Worm (Caenorhabditis elegans) whole organism, L4 larva: ENCODE data around the gene C08B6.5.
A peak's percentile ranks its signal among the peaks of the same experiment; 100 is the strongest.

Experiments used
- F26F4.8 ChIP-seq: fragments of 200-800 bp; sonication (Bioruptor generic); conservative IDR thresholded peaks from 2 replicates; pipeline ENCODE4 v1.3.6; 2022; ENCODE audit warnings: missing genetic modification characterization, missing compliant biosample characterization
- R02D3.7 ChIP-seq: fragments of 150-350 bp; sonication (generic microtip); optimal IDR thresholded peaks from 3 replicates; lab custom pipeline; 2014; ENCODE audit warnings: missing biosample characterization, missing genetic modification characterization
- Y5F2A.4 ChIP-seq: fragments of 200-800 bp; sonication (Bioruptor generic); optimal IDR thresholded peaks from 2 replicates; lab custom pipeline; 2018; ENCODE audit warnings: mild to moderate bottlenecking, missing genetic modification characterization, missing compliant biosample characterization
- Y75B8A.6 ChIP-seq: fragments of 200-800 bp; sonication (Bioruptor generic); IDR thresholded peaks from 2 replicates; pipeline ENCODE4 v1.3.6; 2022; ENCODE audit warnings: missing genetic modification reagents, missing genetic modification characterization, missing compliant biosample characterization
- ZK337.2 ChIP-seq: fragments of 200-800 bp; sonication (Bioruptor generic); IDR thresholded peaks from 2 replicates; pipeline ENCODE4 v1.3.6; 2022; ENCODE audit warnings: missing genetic modification reagents, missing genetic modification characterization, missing compliant biosample characterization
- ZK546.5 ChIP-seq, 2 experiments: sonication (generic microtip); optimal IDR thresholded peaks; 2 replicates each; lab custom pipeline; 2017; ENCODE audit warnings: missing biosample characterization in 2 of 2, missing genetic modification characterization in 2 of 2
- attf-4 ChIP-seq: sonication (generic microtip); optimal IDR thresholded peaks from 3 replicates; lab custom pipeline; 2017; ENCODE audit warnings: missing biosample characterization, missing genetic modification characterization
- ceh-20 ChIP-seq: fragments of 200-800 bp; sonication (Bioruptor generic); IDR thresholded peaks from 2 replicates; pipeline ENCODE4 v1.3.6; 2022; ENCODE audit warnings: missing genetic modification reagents, missing genetic modification characterization, missing compliant biosample characterization
- ceh-44 ChIP-seq: fragments of 200-800 bp; sonication (Bioruptor generic); IDR thresholded peaks from 2 replicates; pipeline ENCODE4 v1.3.6; 2022; ENCODE audit warnings: missing genetic modification reagents, missing genetic modification characterization, missing compliant biosample characterization
- daf-12 ChIP-seq: fragments of 150-350 bp; optimal IDR thresholded peaks from 2 replicates; lab custom pipeline; 2014; ENCODE audit warnings: missing biosample characterization, missing genetic modification reagents, missing genetic modification characterization
- daf-16 ChIP-seq, 3 experiments: sonication (generic microtip); optimal IDR thresholded peaks; 2 replicates each; lab custom pipeline; 2016 to 2017; ENCODE audit warnings: missing genetic modification characterization in 3 of 3, missing genetic modification reagents in 3 of 3, mild to moderate bottlenecking in 2 of 3, missing compliant biosample characterization in 2 of 3, missing biosample characterization in 1 of 3, moderate library complexity in 1 of 3
- dmd-6 ChIP-seq: fragments of 200-800 bp; sonication (Bioruptor generic); IDR thresholded peaks from 2 replicates; pipeline ENCODE4 v1.3.6; 2022; ENCODE audit warnings: missing genetic modification reagents, missing genetic modification characterization, missing compliant biosample characterization
- dmd-9 ChIP-seq: fragments of 200-800 bp; sonication (Bioruptor generic); IDR thresholded peaks from 2 replicates; pipeline ENCODE4 v1.3.6; 2022; ENCODE audit warnings: missing genetic modification reagents, missing genetic modification characterization, missing compliant biosample characterization
- duxl-1 ChIP-seq: sonication (generic microtip); optimal IDR thresholded peaks from 2 replicates; lab custom pipeline; 2016; ENCODE audit warnings: mild to moderate bottlenecking, missing genetic modification characterization, moderate library complexity, missing compliant biosample characterization; ENCODE audit not compliant: poor library complexity
- dve-1 ChIP-seq: sonication (generic microtip); optimal IDR thresholded peaks from 2 replicates; lab custom pipeline; 2017; ENCODE audit warnings: antibody characterized with exemption, mild to moderate bottlenecking, missing genetic modification characterization, missing compliant biosample characterization; ENCODE audit not compliant: insufficient read depth
- egl-27 ChIP-seq: sonication (generic microtip); optimal IDR thresholded peaks from 3 replicates; lab custom pipeline; 2017; ENCODE audit warnings: missing biosample characterization, missing genetic modification reagents, missing genetic modification characterization
- egl-43 ChIP-seq: fragments of 200-800 bp; sonication (Bioruptor generic); IDR thresholded peaks from 2 replicates; pipeline ENCODE4 v1.3.6; 2022; ENCODE audit warnings: missing genetic modification reagents, missing genetic modification characterization, missing compliant biosample characterization
- fkh-10 ChIP-seq: fragments of 150-350 bp; optimal IDR thresholded peaks from 2 replicates; lab custom pipeline; 2014; ENCODE audit warnings: missing biosample characterization, missing genetic modification reagents, missing genetic modification characterization
- gei-8 ChIP-seq: fragments of 200-800 bp; sonication (Bioruptor generic); optimal IDR thresholded peaks from 2 replicates; lab custom pipeline; 2018; ENCODE audit warnings: mild to moderate bottlenecking, missing genetic modification characterization, missing compliant biosample characterization
- hlh-11 ChIP-seq: fragments of 200-800 bp; sonication (Bioruptor generic); optimal IDR thresholded peaks from 2 replicates; lab custom pipeline; 2018; ENCODE audit warnings: mild to moderate bottlenecking, missing genetic modification characterization, missing compliant biosample characterization
- lim-7 ChIP-seq: fragments of 200-800 bp; sonication (Bioruptor generic); IDR thresholded peaks from 2 replicates; pipeline ENCODE4 v1.3.6; 2022; ENCODE audit warnings: missing genetic modification characterization, missing compliant biosample characterization
- lin-15B ChIP-seq: fragments of 150-350 bp; sonication (generic microtip); optimal IDR thresholded peaks from 3 replicates; lab custom pipeline; 2014; ENCODE audit warnings: missing biosample characterization, missing genetic modification characterization
- madf-5 ChIP-seq, 2 experiments: fragments of 200-800 bp; sonication (Bioruptor generic); IDR thresholded peaks; 2 replicates each; pipeline ENCODE4 v1.3.6; 2022; ENCODE audit warnings: missing compliant biosample characterization in 2 of 2, missing genetic modification characterization in 2 of 2
- madf-9 ChIP-seq: fragments of 200-800 bp; sonication (Bioruptor generic); conservative IDR thresholded peaks from 2 replicates; pipeline ENCODE4 v1.3.6; 2022; ENCODE audit warnings: missing genetic modification reagents, missing genetic modification characterization, missing compliant biosample characterization
- mes-2 ChIP-seq: sonication (generic microtip); optimal IDR thresholded peaks from 2 replicates; lab custom pipeline; 2016; ENCODE audit warnings: missing genotype, mild to moderate bottlenecking, missing genetic modification characterization, missing compliant biosample characterization; ENCODE audit not compliant: poor library complexity, severe bottlenecking
- mxl-3 ChIP-seq: fragments of 200-800 bp; sonication (Bioruptor generic); optimal IDR thresholded peaks from 2 replicates; lab custom pipeline; 2018; ENCODE audit warnings: mild to moderate bottlenecking, missing genetic modification characterization, missing compliant biosample characterization
- nhr-102 ChIP-seq: sonication (generic microtip); optimal IDR thresholded peaks from 2 replicates; lab custom pipeline; 2016; ENCODE audit warnings: mild to moderate bottlenecking, missing genetic modification characterization, moderate library complexity, missing compliant biosample characterization
- nhr-237 ChIP-seq: sonication (generic microtip); optimal IDR thresholded peaks from 2 replicates; lab custom pipeline; 2017; ENCODE audit warnings: missing biosample characterization, missing genetic modification characterization
- nhr-25 ChIP-seq: sonication (generic microtip); optimal IDR thresholded peaks from 2 replicates; lab custom pipeline; 2017; ENCODE audit warnings: missing genetic modification characterization, mild to moderate bottlenecking, missing compliant biosample characterization, antibody characterized with exemption, moderate library complexity, borderline replicate concordance; ENCODE audit not compliant: insufficient read depth
- nhr-28 ChIP-seq: fragments of 150-350 bp; optimal IDR thresholded peaks from 2 replicates; lab custom pipeline; 2014; ENCODE audit warnings: missing biosample characterization, missing genetic modification characterization
- nhr-41 ChIP-seq: fragments of 200-800 bp; sonication (Bioruptor generic); IDR thresholded peaks from 2 replicates; pipeline ENCODE4 v1.3.6; 2022; ENCODE audit warnings: missing genetic modification reagents, missing genetic modification characterization, missing compliant biosample characterization
- nhr-48 ChIP-seq: sonication (generic microtip); optimal IDR thresholded peaks from 2 replicates; lab custom pipeline; 2016; ENCODE audit warnings: mild to moderate bottlenecking, missing genetic modification characterization, missing compliant biosample characterization
- nhr-77 ChIP-seq: fragments of 150-350 bp; optimal IDR thresholded peaks from 2 replicates; lab custom pipeline; 2014; ENCODE audit warnings: missing biosample characterization, missing genetic modification characterization
- php-3 ChIP-seq: fragments of 200-800 bp; sonication (Bioruptor generic); IDR thresholded peaks from 2 replicates; pipeline ENCODE4 v1.3.6; 2022; ENCODE audit warnings: missing genetic modification reagents, missing genetic modification characterization, missing compliant biosample characterization
- pqm-1 ChIP-seq: sonication (generic microtip); optimal IDR thresholded peaks from 2 replicates; lab custom pipeline; 2017; ENCODE audit warnings: missing biosample characterization, missing genetic modification characterization
- rbr-2 ChIP-seq: sonication (generic microtip); optimal IDR thresholded peaks from 2 replicates; lab custom pipeline; 2016; ENCODE audit warnings: missing genotype, missing genetic modification characterization, missing compliant biosample characterization
- saeg-2 ChIP-seq: fragments of 200-800 bp; sonication (Bioruptor generic); IDR thresholded peaks from 2 replicates; pipeline ENCODE4 v1.3.6; 2022; ENCODE audit warnings: missing genetic modification reagents, missing genetic modification characterization, missing compliant biosample characterization
- skn-1 ChIP-seq: fragments of 150-350 bp; optimal IDR thresholded peaks from 2 replicates; lab custom pipeline; 2014; ENCODE audit warnings: missing biosample characterization, missing genetic modification characterization
- unc-130 ChIP-seq: sonication (generic microtip); optimal IDR thresholded peaks from 2 replicates; lab custom pipeline; 2016; ENCODE audit warnings: missing genetic modification reagents, missing genetic modification characterization, missing compliant biosample characterization
- unc-39 ChIP-seq: sonication (generic microtip); optimal IDR thresholded peaks from 2 replicates; lab custom pipeline; 2017; ENCODE audit warnings: missing biosample characterization, missing genetic modification characterization
- unc-62 ChIP-seq, 3 experiments: fragments of 150-350 bp in 1 of 3; sonication (generic microtip); optimal IDR thresholded peaks in 2 of 3; peaks in 1 of 3; 1 replicate in 1 of 3; 2 replicates in 2 of 3; lab custom pipeline; 2014 to 2017; ENCODE audit warnings: missing biosample characterization in 3 of 3, missing genetic modification characterization in 3 of 3, missing genetic modification reagents in 3 of 3, missing genotype in 1 of 3
- vab-7 ChIP-seq: fragments of 200-800 bp; sonication (Bioruptor generic); IDR thresholded peaks from 2 replicates; pipeline ENCODE4 v1.3.6; 2022; ENCODE audit warnings: missing genetic modification reagents, missing genetic modification characterization, missing compliant biosample characterization

The C08B6.5 gene

ce11 chrV:10090461-10090860 is 27.1 kb upstream of the C08B6.5 start, which contains the start of gene R04B5.7:
Gene R04B5.7, minus strand, starts transcription at chrV:10090561.
- TF ChIP-seq unc-62 (GFP tag; optimal IDR thresholded peaks at IDR 0.05 in 1 of 2; lab: Kevin White, UChicago) (peak in 1 of 2 experiments; percentile 19), unc-62 (tag; optimal IDR thresholded peaks at IDR 0.05; lab: Kevin White, UChicago) (no peak), rbr-2 (tag; lab: Kevin White, UChicago) (no peak)

ce11 chrV:10091152-10091551 is 26.4 kb upstream of the C08B6.5 start, which contains the start of gene R04B5.11:
Gene R04B5.11, minus strand, starts transcription at chrV:10091252.
- no peak for TF ChIP-seq R02D3.7 (tag; lab: Kevin White, UChicago)

ce11 chrV:10094374-10094773 is 23.2 kb upstream of the C08B6.5 start, which contains the start of gene srd-49:
Gene srd-49, plus strand, starts transcription at chrV:10094674.
- TF ChIP-seq nhr-102 (tag; lab: Kevin White, UChicago) (no peak), unc-39 (tag; lab: Kevin White, UChicago) (no peak), egl-43 (GFP tag; lab: Robert Waterston, UW) (no peak), madf-9 (no peak), unc-130 (GFP tag; lab: Kevin White, UChicago) (no peak), lim-7 (no peak), ceh-44 (GFP tag; lab: Robert Waterston, UW) (no peak), nhr-237 (no peak), saeg-2 (GFP tag; lab: Robert Waterston, UW) (no peak), ZK546.5 (tag; optimal IDR thresholded peaks at IDR 0.05; lab: Kevin White, UChicago) (no peak), daf-12 (no peak), daf-16 (GFP tag; optimal IDR thresholded peaks at IDR 0.05; lab: Kevin White, UChicago) (no peak), daf-16 (tag; optimal IDR thresholded peaks at IDR 0.05; lab: Kevin White, UChicago) (no peak), egl-27 (tag; lab: Kevin White, UChicago) (no peak), mxl-3 (GFP tag; lab: Kevin White, UChicago) (no peak), dmd-6 (no peak), skn-1 (tag; lab: Kevin White, UChicago) (no peak), ceh-20 (GFP tag; lab: Robert Waterston, UW) (no peak), ZK337.2 (GFP tag; lab: Robert Waterston, UW) (no peak), duxl-1 (tag; lab: Kevin White, UChicago) (no peak)

ce11 chrV:10096932-10097331 is 20.6 kb upstream of the C08B6.5 start:
- TF ChIP-seq hlh-11 (tag; lab: Kevin White, UChicago) (peak; percentile 13), lin-15B (tag; lab: Kevin White, UChicago) (no peak), dmd-6 (peak; percentile 66), pqm-1 (tag; lab: Kevin White, UChicago) (peak; percentile 86), nhr-28 (tag; lab: Kevin White, UChicago) (peak; percentile 80), daf-16 (GFP tag; optimal IDR thresholded peaks at IDR 0.05; lab: Kevin White, UChicago) (no peak), daf-16 (tag; optimal IDR thresholded peaks at IDR 0.05; lab: Kevin White, UChicago) (peak; percentile 40), dve-1 (peak; percentile 52), dmd-9 (no peak), nhr-77 (tag; lab: Kevin White, UChicago) (peak; percentile 50)

- TF ChIP-seq fkh-10 = no peak
- TF ChIP-seq nhr-25 (tag; lab: Kevin White, UChicago) = no peak
- TF ChIP-seq nhr-48 (tag; lab: Kevin White, UChicago) = peak; percentile 48
- TF ChIP-seq Y75B8A.6 (GFP tag; lab: Robert Waterston, UW) = no peak
- TF ChIP-seq attf-4 = no peak
- no peak for TF ChIP-seq Y5F2A.4
- TF ChIP-seq daf-16 (GFP tag; optimal IDR thresholded peaks at IDR 0.05; lab: Kevin White, UChicago) = peak in 1 of 2 experiments; percentile 21
- peak; percentile 58 for TF ChIP-seq daf-16 (tag; optimal IDR thresholded peaks at IDR 0.05; lab: Kevin White, UChicago)
- no peak for TF ChIP-seq F26F4.8 (GFP tag; lab: Robert Waterston, UW)
- TF ChIP-seq dve-1 = peak; percentile 56
- peak; percentile 82 for TF ChIP-seq dmd-6
- no peak for TF ChIP-seq mxl-3 (GFP tag; lab: Kevin White, UChicago)
- TF ChIP-seq gei-8 (GFP tag; lab: Kevin White, UChicago) = no peak
- TF ChIP-seq vab-7 = no peak
- TF ChIP-seq nhr-28 (tag; lab: Kevin White, UChicago) = peak; percentile 78
- TF ChIP-seq madf-5 (GFP tag; IDR thresholded peaks at IDR 0.05; lab: Robert Waterston, UW) = no peak
- TF ChIP-seq php-3 = 0 out of 2 replicates have a peak, but pooled peaks have one; percentile 21
- no peak for TF ChIP-seq mes-2 (tag; lab: Kevin White, UChicago)
- no peak for TF ChIP-seq nhr-41 (GFP tag; lab: Robert Waterston, UW)
These were observed 19.1 kb upstream of the C08B6.5 start, which contains the start of gene ugt-47 for ce11 chrV:10098429-10098828. Gene ugt-47, minus strand, starts transcription at chrV:10098597.
